Worm (Caenorhabditis elegans) whole organism, L3 larva: ENCODE results near the gene C07A12.7.

Experiments used
- fkh-2 ChIP-seq: fragments of 150-350 bp; optimal IDR thresholded peaks from 2 replicates; lab custom pipeline; 2014; ENCODE audit warnings: missing biosample characterization, missing genetic modification reagents, missing genetic modification characterization
- mml-1 ChIP-seq: fragments of 150-350 bp; sonication (generic microtip); optimal IDR thresholded peaks from 3 replicates; lab custom pipeline; 2014; ENCODE audit warnings: missing biosample characterization, missing genetic modification characterization
- nhr-23 ChIP-seq: fragments of 150-350 bp; optimal IDR thresholded peaks from 2 replicates; lab custom pipeline; 2014; ENCODE audit warnings: missing biosample characterization, missing genetic modification reagents, missing genetic modification characterization
- nhr-28 ChIP-seq: fragments of 150-350 bp; optimal IDR thresholded peaks from 2 replicates; lab custom pipeline; 2014; ENCODE audit warnings: missing biosample characterization, missing genetic modification characterization
- nhr-76 ChIP-seq: fragments of 150-350 bp; sonication (generic microtip); optimal IDR thresholded peaks from 5 replicates; lab custom pipeline; 2014; ENCODE audit warnings: missing biosample characterization, missing genetic modification characterization
- pqm-1 ChIP-seq: fragments of 150-350 bp; optimal IDR thresholded peaks from 2 replicates; lab custom pipeline; 2017; ENCODE audit warnings: missing biosample characterization, missing genetic modification characterization, inconsistent platforms

- TF ChIP-seq pqm-1 (no peak), fkh-2 (tag; lab: Kevin White, UChicago) (no peak), nhr-23 (no peak), nhr-28 (tag; lab: Kevin White, UChicago) (no peak), mml-1 (no peak), nhr-76 (tag; lab: Kevin White, UChicago) (no peak)
Measured at ce11 chrX:4549853-4550596, 28.1 kb upstream of the C07A12.7 start, which contains the start of gene C07A12.18.
